Worm (Caenorhabditis elegans) whole organism, L4 larva: Measurements from ENCODE around the gene scl-19.

Source experiments
- F10B5.3 ChIP-seq: sonication (generic microtip); optimal IDR thresholded peaks from 2 replicates; lab custom pipeline; 2016; ENCODE audit warnings: mild to moderate bottlenecking, missing genetic modification characterization, missing compliant biosample characterization
- F37D6.2 ChIP-seq: sonication (generic microtip); optimal IDR thresholded peaks from 2 replicates; lab custom pipeline; 2016; ENCODE audit warnings: mild to moderate bottlenecking, missing genetic modification characterization, missing compliant biosample characterization
- R02D3.7 ChIP-seq: fragments of 150-350 bp; sonication (generic microtip); optimal IDR thresholded peaks from 3 replicates; lab custom pipeline; 2014; ENCODE audit warnings: missing biosample characterization, missing genetic modification characterization
- T20F7.1 ChIP-seq: fragments of 200-800 bp; sonication (Bioruptor generic); optimal IDR thresholded peaks from 2 replicates; lab custom pipeline; 2018; ENCODE audit warnings: mild to moderate bottlenecking, missing genetic modification characterization, missing compliant biosample characterization
- Y105C5A.15 ChIP-seq: fragments of 200-800 bp; sonication (Bioruptor generic); IDR thresholded peaks from 2 replicates; pipeline ENCODE4 v1.3.6; 2022; ENCODE audit warnings: missing genetic modification characterization, missing compliant biosample characterization
- Y48G9A.11 ChIP-seq: fragments of 200-800 bp; sonication (Bioruptor generic); IDR thresholded peaks from 2 replicates; pipeline ENCODE4 v1.3.6; 2022; ENCODE audit warnings: missing genetic modification reagents, missing genetic modification characterization, missing compliant biosample characterization
- Y5F2A.4 ChIP-seq: fragments of 200-800 bp; sonication (Bioruptor generic); optimal IDR thresholded peaks from 2 replicates; lab custom pipeline; 2018; ENCODE audit warnings: mild to moderate bottlenecking, missing genetic modification characterization, missing compliant biosample characterization
- Y75B8A.6 ChIP-seq: fragments of 200-800 bp; sonication (Bioruptor generic); IDR thresholded peaks from 2 replicates; pipeline ENCODE4 v1.3.6; 2022; ENCODE audit warnings: missing genetic modification reagents, missing genetic modification characterization, missing compliant biosample characterization
- ZK546.5 ChIP-seq, 2 experiments: sonication (generic microtip); optimal IDR thresholded peaks; 2 replicates each; lab custom pipeline; 2017; ENCODE audit warnings: missing biosample characterization in 2 of 2, missing genetic modification characterization in 2 of 2
- aha-1 ChIP-seq: fragments of 150-350 bp; peaks from one replicate; lab custom pipeline; 2014; ENCODE audit warnings: missing biosample characterization, missing genetic modification characterization
- ceh-20 ChIP-seq: fragments of 200-800 bp; sonication (Bioruptor generic); IDR thresholded peaks from 2 replicates; pipeline ENCODE4 v1.3.6; 2022; ENCODE audit warnings: missing genetic modification reagents, missing genetic modification characterization, missing compliant biosample characterization
- ceh-62 ChIP-seq: sonication (generic microtip); optimal IDR thresholded peaks from 2 replicates; lab custom pipeline; 2017; ENCODE audit warnings: missing biosample characterization, missing genetic modification characterization
- ceh-82 ChIP-seq: sonication (generic microtip); optimal IDR thresholded peaks from 2 replicates; lab custom pipeline; 2017; ENCODE audit warnings: missing biosample characterization, missing genetic modification characterization
- ctbp-1 ChIP-seq: fragments of 200-800 bp; sonication (Bioruptor generic); IDR thresholded peaks from 2 replicates; pipeline ENCODE4 v1.3.6; 2022; ENCODE audit warnings: missing genetic modification reagents, missing genetic modification characterization, missing compliant biosample characterization
- daf-8 ChIP-seq: fragments of 200-800 bp; sonication (Bioruptor generic); IDR thresholded peaks from 2 replicates; pipeline ENCODE4 v1.3.6; 2022; ENCODE audit warnings: missing genetic modification characterization, missing compliant biosample characterization
- dmd-6 ChIP-seq: fragments of 200-800 bp; sonication (Bioruptor generic); IDR thresholded peaks from 2 replicates; pipeline ENCODE4 v1.3.6; 2022; ENCODE audit warnings: missing genetic modification reagents, missing genetic modification characterization, missing compliant biosample characterization
- dpl-1 ChIP-seq: fragments of 150-350 bp; optimal IDR thresholded peaks from 2 replicates; lab custom pipeline; 2014; ENCODE audit warnings: missing biosample characterization, missing genetic modification reagents, missing genetic modification characterization
- fkh-10 ChIP-seq: fragments of 150-350 bp; optimal IDR thresholded peaks from 2 replicates; lab custom pipeline; 2014; ENCODE audit warnings: missing biosample characterization, missing genetic modification reagents, missing genetic modification characterization
- gei-8 ChIP-seq: fragments of 200-800 bp; sonication (Bioruptor generic); optimal IDR thresholded peaks from 2 replicates; lab custom pipeline; 2018; ENCODE audit warnings: mild to moderate bottlenecking, missing genetic modification characterization, missing compliant biosample characterization
- hif-1 ChIP-seq, 2 experiments: sonication (generic microtip); optimal IDR thresholded peaks; 2 replicates each; lab custom pipeline; 2016 to 2017; ENCODE audit warnings: missing compliant biosample characterization in 2 of 2, missing genetic modification characterization in 2 of 2, missing genetic modification reagents in 2 of 2, missing genotype in 2 of 2, mild to moderate bottlenecking in 1 of 2
- lim-7 ChIP-seq: fragments of 200-800 bp; sonication (Bioruptor generic); IDR thresholded peaks from 2 replicates; pipeline ENCODE4 v1.3.6; 2022; ENCODE audit warnings: missing genetic modification characterization, missing compliant biosample characterization
- lin-15B ChIP-seq: fragments of 150-350 bp; sonication (generic microtip); optimal IDR thresholded peaks from 3 replicates; lab custom pipeline; 2014; ENCODE audit warnings: missing biosample characterization, missing genetic modification characterization
- lin-29 ChIP-seq: fragments of 200-800 bp; sonication (Bioruptor generic); IDR thresholded peaks from 2 replicates; pipeline ENCODE4 v1.3.6; 2022; ENCODE audit warnings: missing genetic modification reagents, missing genetic modification characterization, missing compliant biosample characterization
- lin-39 ChIP-seq: fragments of 150-350 bp; optimal IDR thresholded peaks from 2 replicates; lab custom pipeline; 2014; ENCODE audit warnings: missing biosample characterization, missing genetic modification reagents, missing genetic modification characterization
- lir-3 ChIP-seq: sonication (generic microtip); optimal IDR thresholded peaks from 2 replicates; lab custom pipeline; 2016; ENCODE audit warnings: mild to moderate bottlenecking, missing genetic modification characterization, missing compliant biosample characterization
- madf-5 ChIP-seq, 2 experiments: fragments of 200-800 bp; sonication (Bioruptor generic); IDR thresholded peaks; 2 replicates each; pipeline ENCODE4 v1.3.6; 2022; ENCODE audit warnings: missing compliant biosample characterization in 2 of 2, missing genetic modification characterization in 2 of 2
- mdl-1 ChIP-seq, 2 experiments: fragments of 150-350 bp in 1 of 2; sonication (generic microtip) in 1 of 2; optimal IDR thresholded peaks; 2 replicates each; lab custom pipeline; 2014 to 2017; ENCODE audit warnings: missing biosample characterization in 2 of 2, missing genetic modification characterization in 2 of 2
- nhr-11 ChIP-seq: fragments of 150-350 bp; optimal IDR thresholded peaks from 2 replicates; lab custom pipeline; 2014; ENCODE audit warnings: missing biosample characterization, missing genetic modification characterization
- nhr-111 ChIP-seq: fragments of 200-800 bp; sonication (Bioruptor generic); optimal IDR thresholded peaks from 2 replicates; lab custom pipeline; 2018; ENCODE audit warnings: mild to moderate bottlenecking, missing genetic modification characterization, missing compliant biosample characterization
- nhr-237 ChIP-seq: sonication (generic microtip); optimal IDR thresholded peaks from 2 replicates; lab custom pipeline; 2017; ENCODE audit warnings: missing biosample characterization, missing genetic modification characterization
- nhr-41 ChIP-seq: fragments of 200-800 bp; sonication (Bioruptor generic); IDR thresholded peaks from 2 replicates; pipeline ENCODE4 v1.3.6; 2022; ENCODE audit warnings: missing genetic modification reagents, missing genetic modification characterization, missing compliant biosample characterization
- nhr-42 ChIP-seq: fragments of 200-800 bp; sonication (Bioruptor generic); IDR thresholded peaks from 2 replicates; pipeline ENCODE4 v1.3.6; 2022; ENCODE audit warnings: missing genetic modification characterization, missing compliant biosample characterization
- nhr-48 ChIP-seq: sonication (generic microtip); optimal IDR thresholded peaks from 2 replicates; lab custom pipeline; 2016; ENCODE audit warnings: mild to moderate bottlenecking, missing genetic modification characterization, missing compliant biosample characterization
- nhr-6 ChIP-seq: fragments of 150-350 bp; optimal IDR thresholded peaks from 2 replicates; lab custom pipeline; 2014; ENCODE audit warnings: missing biosample characterization, missing genetic modification characterization
- nhr-76 ChIP-seq: fragments of 150-350 bp; optimal IDR thresholded peaks from 2 replicates; lab custom pipeline; 2014; ENCODE audit warnings: missing biosample characterization, missing genetic modification characterization
- nhr-77 ChIP-seq: fragments of 150-350 bp; optimal IDR thresholded peaks from 2 replicates; lab custom pipeline; 2014; ENCODE audit warnings: missing biosample characterization, missing genetic modification characterization
- pha-4 ChIP-seq, 2 experiments: fragments of 150-350 bp in 1 of 2; fragments of 200-800 bp in 1 of 2; sonication (Bioruptor generic) in 1 of 2; IDR thresholded peaks in 1 of 2; optimal IDR thresholded peaks in 1 of 2; 2 replicates each; pipeline versions ENCODE4 v1.3.6 to Lab custom; 2014 to 2022; ENCODE audit warnings: missing genetic modification characterization in 2 of 2, missing genetic modification reagents in 2 of 2, missing biosample characterization in 1 of 2, missing compliant biosample characterization in 1 of 2
- pqm-1 ChIP-seq: sonication (generic microtip); optimal IDR thresholded peaks from 2 replicates; lab custom pipeline; 2017; ENCODE audit warnings: missing biosample characterization, missing genetic modification characterization
- sdz-12 ChIP-seq: fragments of 200-800 bp; sonication (Bioruptor generic); optimal IDR thresholded peaks from 2 replicates; lab custom pipeline; 2018; ENCODE audit warnings: mild to moderate bottlenecking, missing genetic modification characterization, missing compliant biosample characterization
- set-16 ChIP-seq: fragments of 200-800 bp; sonication (Bioruptor generic); IDR thresholded peaks from 2 replicates; pipeline ENCODE4 v1.3.6; 2022; ENCODE audit warnings: missing genetic modification reagents, missing genetic modification characterization, missing compliant biosample characterization
- snpc-1.2 ChIP-seq: fragments of 200-800 bp; sonication (Bioruptor generic); IDR thresholded peaks from 2 replicates; pipeline ENCODE4 v1.3.6; 2022; ENCODE audit warnings: missing genetic modification reagents, missing genetic modification characterization, missing compliant biosample characterization
- snpc-4 ChIP-seq: fragments of 150-350 bp; optimal IDR thresholded peaks from 2 replicates; lab custom pipeline; 2014; ENCODE audit warnings: missing biosample characterization, missing genetic modification characterization
- spr-3 ChIP-seq: fragments of 200-800 bp; sonication (Bioruptor generic); optimal IDR thresholded peaks from 2 replicates; lab custom pipeline; 2018; ENCODE audit warnings: mild to moderate bottlenecking, missing genetic modification characterization, missing compliant biosample characterization
- tag-97 ChIP-seq: fragments of 200-800 bp; sonication (Bioruptor generic); IDR thresholded peaks from 2 replicates; pipeline ENCODE4 v1.3.6; 2022; ENCODE audit warnings: missing genetic modification characterization, missing compliant biosample characterization
- tra-1 ChIP-seq: fragments of 200-800 bp; sonication (Bioruptor generic); IDR thresholded peaks from 2 replicates; pipeline ENCODE4 v1.3.6; 2022; ENCODE audit warnings: missing genetic modification reagents, missing genetic modification characterization, missing compliant biosample characterization
- unc-62 ChIP-seq, 3 experiments: fragments of 150-350 bp in 1 of 3; sonication (generic microtip); optimal IDR thresholded peaks in 2 of 3; peaks in 1 of 3; 1 replicate in 1 of 3; 2 replicates in 2 of 3; lab custom pipeline; 2014 to 2017; ENCODE audit warnings: missing biosample characterization in 3 of 3, missing genetic modification characterization in 3 of 3, missing genetic modification reagents in 3 of 3, missing genotype in 1 of 3

scl-19 gene

DNA sequence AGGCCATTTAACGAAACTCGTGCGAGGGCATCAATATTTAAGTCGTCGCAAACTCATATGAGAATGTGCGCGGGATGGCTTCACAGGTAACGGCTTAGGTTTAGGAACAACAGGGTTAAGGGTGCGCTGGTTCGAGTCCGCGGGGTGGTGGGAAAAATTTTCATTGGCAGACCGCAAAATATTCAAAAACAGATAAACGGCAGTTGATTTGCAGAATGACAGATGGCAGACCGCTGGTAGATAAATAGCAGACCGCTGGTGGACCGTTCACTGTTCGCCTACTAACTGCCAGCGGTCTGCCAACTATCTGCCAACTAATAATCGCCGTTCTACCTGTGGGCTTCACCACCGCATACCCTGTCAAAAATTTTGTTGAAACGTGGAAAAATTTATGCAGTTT, 19.7 kb upstream of the scl-19 start (continued):
- no peak for TF ChIP-seq spr-3
- no peak for TF ChIP-seq mdl-1 (tag; optimal IDR thresholded peaks at IDR 0.05; lab: Kevin White, UChicago)
- no peak for TF ChIP-seq nhr-11 (tag; lab: Kevin White, UChicago)
- TF ChIP-seq set-16 (GFP tag; lab: Robert Waterston, UW): no peak
- TF ChIP-seq aha-1 (tag; lab: Kevin White, UChicago): no peak
- no peak for TF ChIP-seq hif-1 (tag; optimal IDR thresholded peaks at IDR 0.05; lab: Kevin White, UChicago)
- no peak for TF ChIP-seq Y105C5A.15 (GFP tag; lab: Robert Waterston, UW)
- no peak for TF ChIP-seq gei-8
- TF ChIP-seq nhr-6 (tag; lab: Kevin White, UChicago): no peak
- TF ChIP-seq pha-4 (GFP tag; IDR thresholded peaks at IDR 0.05; lab: Robert Waterston, UW): peak; percentile 75
- TF ChIP-seq pha-4 (tag; optimal IDR thresholded peaks at IDR 0.05; lab: Kevin White, UChicago): no peak
- no peak for TF ChIP-seq nhr-77 (tag; lab: Kevin White, UChicago)
- no peak for TF ChIP-seq ceh-82 (tag; lab: Kevin White, UChicago)
- TF ChIP-seq dmd-6 (GFP tag; lab: Robert Waterston, UW): no peak
- no peak; the same call in 1 of the 2 replicates for TF ChIP-seq nhr-42 (GFP tag; lab: Robert Waterston, UW)
- no peak for TF ChIP-seq ceh-62 (tag; lab: Kevin White, UChicago)
- TF ChIP-seq T20F7.1: no peak
- TF ChIP-seq Y48G9A.11 (GFP tag; lab: Robert Waterston, UW): peak; percentile 48; the same call in 1 of the 2 replicates
- no peak for TF ChIP-seq F37D6.2 (tag; lab: Kevin White, UChicago)
- TF ChIP-seq lin-29 (GFP tag; lab: Robert Waterston, UW): peak; percentile 57; the same call in 1 of the 2 replicates
- no peak for TF ChIP-seq nhr-237 (tag; lab: Kevin White, UChicago)
- no peak for TF ChIP-seq nhr-76 (tag; lab: Kevin White, UChicago)
- no peak for TF ChIP-seq ZK546.5 (tag; optimal IDR thresholded peaks at IDR 0.05; lab: Kevin White, UChicago)
- TF ChIP-seq snpc-4 (tag; lab: Kevin White, UChicago): no peak
- no peak for TF ChIP-seq lin-39
- 0 out of 4 replicates have a peak, but pooled peaks of 1 of the 2 experiments have one; percentile 68 for TF ChIP-seq madf-5 (GFP tag; IDR thresholded peaks at IDR 0.05; lab: Robert Waterston, UW)
- 0 out of 2 replicates have a peak, but pooled peaks have one; percentile 9 for TF ChIP-seq nhr-41 (GFP tag; lab: Robert Waterston, UW)
- TF ChIP-seq lir-3 (tag; lab: Kevin White, UChicago): peak; percentile 46
- TF ChIP-seq R02D3.7 (tag; lab: Kevin White, UChicago): no peak
- no peak for TF ChIP-seq unc-62 (GFP tag; optimal IDR thresholded peaks at IDR 0.05 in 1 of 2; lab: Kevin White, UChicago)
- TF ChIP-seq unc-62 (tag; optimal IDR thresholded peaks at IDR 0.05; lab: Kevin White, UChicago): no peak
- no peak for TF ChIP-seq lim-7 (GFP tag; lab: Robert Waterston, UW)
- TF ChIP-seq lin-15B (tag; lab: Kevin White, UChicago): no peak
- TF ChIP-seq pqm-1 (tag; lab: Kevin White, UChicago): no peak
- no peak for TF ChIP-seq F10B5.3 (tag; lab: Kevin White, UChicago)
- TF ChIP-seq Y75B8A.6: no peak
- no peak for TF ChIP-seq tag-97 (GFP tag; lab: Robert Waterston, UW)
- no peak for TF ChIP-seq dpl-1 (GFP tag; lab: Kevin White, UChicago)
- no peak for TF ChIP-seq fkh-10 (GFP tag; lab: Kevin White, UChicago)
- peak; percentile 65 for TF ChIP-seq snpc-1.2
- TF ChIP-seq nhr-111 (GFP tag; lab: Kevin White, UChicago): no peak
- no peak for TF ChIP-seq sdz-12
- TF ChIP-seq tra-1 (GFP tag; lab: Robert Waterston, UW): no peak
- no peak for TF ChIP-seq ceh-20 (GFP tag; lab: Robert Waterston, UW)
- no peak for TF ChIP-seq nhr-48 (tag; lab: Kevin White, UChicago)
- no peak for TF ChIP-seq Y5F2A.4
- TF ChIP-seq ctbp-1: no peak
- 0 out of 2 replicates have a peak, but pooled peaks have one; percentile 61 for TF ChIP-seq daf-8 (GFP tag; lab: Robert Waterston, UW)
